Fruit fly (Drosophila melanogaster) whole organism, larva: ENCODE data around the gene CG14641.

Experiments used
- noc ChIP-seq: fragments of 200-800 bp; sonication (Bioruptor generic); optimal IDR thresholded peaks from 3 replicates; lab custom pipeline; 2019; ENCODE audit warnings: missing biosample characterization, mild to moderate bottlenecking, missing genetic modification characterization, moderate library complexity

The CG14641 gene

DNA sequence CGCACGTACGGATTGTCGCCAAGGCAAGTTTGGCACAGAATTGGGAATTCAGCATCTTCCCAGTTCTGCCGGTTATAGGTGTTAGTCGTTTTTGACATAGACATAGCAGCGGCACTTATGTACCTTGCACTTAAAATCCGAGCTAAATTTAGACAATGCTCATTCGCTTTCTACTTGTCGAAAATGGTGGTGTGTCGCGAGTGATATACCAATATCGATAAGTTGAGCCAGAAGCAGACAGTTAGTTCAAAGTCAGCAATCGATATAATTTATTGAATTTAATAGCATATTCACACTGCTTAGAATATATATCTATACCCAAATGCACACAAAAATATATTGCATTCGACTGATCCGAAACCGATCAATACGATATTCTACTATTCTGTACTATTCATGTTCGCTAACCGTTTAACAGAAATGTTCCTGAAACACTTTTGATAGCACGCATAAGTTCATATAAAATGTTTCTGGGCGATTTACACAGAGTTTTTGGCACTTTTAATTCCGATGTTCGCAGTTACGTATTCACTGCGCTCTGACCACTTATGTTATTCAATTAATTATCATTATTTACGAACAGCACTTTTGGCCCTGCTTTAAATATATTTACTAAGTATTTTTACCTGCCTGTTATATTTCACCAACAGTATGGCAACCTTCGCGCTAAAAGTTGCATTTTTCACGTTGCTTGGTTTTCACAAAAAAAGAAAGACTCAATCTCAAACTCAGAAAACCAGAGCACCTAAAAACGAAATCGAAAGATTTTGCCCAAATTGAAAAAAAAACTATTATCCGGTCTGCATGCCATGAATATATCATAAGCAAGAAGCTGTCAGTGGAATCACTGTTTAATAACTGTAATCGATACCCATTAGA is at the start of gene CG14641:
Gene CG14641 (minus strand): TSS at position 204 of the 879 bp plus-strand sequence.
- TF ChIP-seq noc (tag; lab: Kevin White, UChicago) = no peak

DNA sequence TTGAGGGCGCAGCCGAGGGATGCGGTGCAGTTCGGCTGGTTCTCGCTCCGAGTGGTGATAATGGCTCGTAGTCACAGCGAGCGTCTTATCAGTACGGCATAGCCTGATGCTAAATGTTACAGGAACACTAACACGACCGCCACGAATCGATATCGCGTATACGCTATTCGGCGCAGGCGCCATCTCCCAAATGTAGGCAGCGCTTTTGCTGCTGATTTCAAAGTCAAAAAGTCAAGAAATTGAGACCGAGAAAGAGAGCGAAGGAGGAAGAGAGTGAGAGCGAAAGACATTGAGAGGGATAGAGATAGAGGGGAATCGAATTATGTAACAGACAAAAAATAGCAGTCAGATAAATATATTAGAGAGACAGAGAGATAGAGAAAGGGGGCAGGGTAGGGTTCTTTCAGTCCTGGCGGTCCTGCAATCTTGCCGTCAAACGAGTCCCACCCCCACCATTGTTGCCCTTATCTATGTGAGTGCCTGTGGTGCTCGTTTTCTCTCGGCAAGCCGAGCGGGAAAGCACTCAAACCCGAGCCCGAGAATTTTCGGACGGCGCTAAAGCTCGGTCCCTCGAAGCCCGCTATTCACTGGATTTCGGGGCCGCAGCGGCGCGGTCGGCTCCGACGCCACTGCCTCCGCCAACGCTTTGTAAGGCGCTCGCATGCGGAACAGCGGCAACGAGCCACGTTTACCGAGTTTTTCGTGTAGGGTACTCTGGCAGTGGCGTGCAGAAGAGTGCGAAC is 49.1 kb upstream of the CG14641 start:
- no peak for TF ChIP-seq noc (tag; lab: Kevin White, UChicago)

DNA sequence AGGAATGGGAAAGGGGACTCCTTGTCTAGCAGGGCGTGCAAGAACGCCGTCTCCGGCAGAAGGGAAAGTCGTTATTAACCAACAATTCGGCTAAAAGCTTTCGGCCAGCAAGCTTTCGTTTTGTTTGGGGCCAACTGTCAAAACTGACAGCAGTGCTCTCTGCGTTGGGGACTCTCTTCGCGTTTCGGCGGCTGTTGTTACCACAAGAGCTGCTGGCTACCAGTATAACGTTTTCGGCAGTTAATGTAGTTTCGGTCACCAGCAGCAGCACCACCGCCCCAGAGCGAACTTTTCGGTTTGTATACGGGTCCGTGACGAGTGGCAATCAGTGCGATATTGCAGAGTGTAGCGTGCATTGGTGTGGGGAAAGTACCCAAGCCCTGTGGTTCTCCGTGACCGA is 47.9 kb upstream of the CG14641 start, which contains the start of gene cpx:
Gene cpx (plus strand): TSS at position 160 of the 400 bp plus-strand sequence.
- TF ChIP-seq noc (tag; lab: Kevin White, UChicago) = no peak

DNA sequence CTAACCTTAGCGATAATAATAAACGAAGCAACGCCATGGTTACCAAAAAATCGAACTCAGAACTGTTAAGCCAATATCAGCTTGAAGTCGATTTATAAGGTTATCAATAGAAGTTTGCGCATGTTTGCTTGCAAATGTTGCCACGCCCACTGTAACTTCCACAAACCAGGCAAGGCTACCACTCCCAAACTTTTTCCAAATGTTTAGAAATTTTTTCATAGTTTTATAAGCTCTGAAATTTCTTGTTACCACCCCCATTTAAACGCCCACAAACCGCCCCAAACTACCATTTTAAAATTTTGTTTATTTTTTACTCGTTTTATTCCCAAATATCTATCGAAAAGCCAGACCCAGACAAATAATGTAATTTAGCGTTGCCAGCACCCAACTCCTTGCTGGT is 45.7 kb upstream of the CG14641 start, which contains the start of gene flip:
Gene flip (minus strand): TSS at position 101 of the 400 bp plus-strand sequence.
- no peak for TF ChIP-seq noc (tag; lab: Kevin White, UChicago)

DNA sequence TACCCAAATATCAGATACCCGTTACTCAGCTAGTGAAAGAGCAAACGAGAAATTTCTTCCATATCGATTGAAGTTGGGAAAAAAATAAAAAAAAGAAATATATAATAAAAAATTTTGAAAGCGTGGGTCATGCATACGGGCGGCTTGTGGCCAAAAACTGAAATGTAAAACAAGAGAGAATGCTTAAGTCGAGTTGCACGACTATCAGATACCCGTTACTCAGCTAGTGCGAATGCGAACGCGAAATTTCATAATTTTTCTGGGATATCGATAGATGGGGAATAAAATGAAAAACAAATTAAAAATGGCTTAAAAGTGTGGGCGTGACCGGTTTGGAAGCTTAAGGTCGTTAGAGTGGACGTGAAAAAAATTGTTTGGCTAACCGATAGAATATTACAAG is 36.2 kb upstream of the CG14641 start:
- no peak for TF ChIP-seq noc (tag; lab: Kevin White, UChicago)

DNA sequence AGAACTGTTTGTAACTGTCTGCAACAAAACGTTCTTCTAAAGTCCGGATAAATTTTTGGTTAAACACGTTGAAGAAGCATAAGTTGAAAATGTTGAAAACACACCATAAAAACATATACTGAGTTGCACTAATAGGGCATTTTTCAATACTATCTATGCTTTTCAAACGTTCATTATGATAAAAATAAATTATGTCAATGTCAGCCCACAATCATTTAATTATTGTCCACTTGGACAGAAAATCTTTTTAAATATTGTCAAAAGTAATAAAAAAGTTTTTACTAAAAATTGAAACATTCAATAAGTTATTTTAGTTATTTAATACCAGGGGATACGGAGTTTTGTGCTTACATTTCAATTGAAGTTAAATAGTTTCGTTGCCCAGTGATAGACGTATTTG is 34.3 kb upstream of the CG14641 start, which contains the start of gene CG1092:
Gene CG1092 (plus strand): TSS at position 301 of the 400 bp plus-strand sequence.
- no peak for TF ChIP-seq noc (tag; lab: Kevin White, UChicago)

DNA sequence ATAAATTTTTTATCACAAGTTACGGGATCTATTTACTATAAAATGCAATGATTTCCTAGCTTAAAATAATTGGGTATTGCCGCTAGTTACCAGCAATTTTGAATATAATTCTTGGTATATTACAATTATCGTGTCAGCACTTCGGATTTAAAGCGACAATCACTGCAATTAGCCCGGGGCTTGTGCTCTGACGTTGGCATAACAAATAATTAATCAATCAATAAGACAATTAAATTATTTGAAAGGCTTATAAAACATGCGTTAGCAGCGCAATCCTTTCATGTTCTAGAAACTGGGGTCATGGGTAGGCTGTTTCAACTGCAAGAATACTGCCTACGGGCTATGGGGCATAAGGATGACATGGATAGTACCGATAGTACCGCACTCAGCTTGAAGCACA is 24.5 kb upstream of the CG14641 start, which contains the start of gene Or82a:
Gene Or82a (plus strand): TSS at position 301 of the 400 bp plus-strand sequence.
- TF ChIP-seq noc (tag; lab: Kevin White, UChicago) = no peak

DNA sequence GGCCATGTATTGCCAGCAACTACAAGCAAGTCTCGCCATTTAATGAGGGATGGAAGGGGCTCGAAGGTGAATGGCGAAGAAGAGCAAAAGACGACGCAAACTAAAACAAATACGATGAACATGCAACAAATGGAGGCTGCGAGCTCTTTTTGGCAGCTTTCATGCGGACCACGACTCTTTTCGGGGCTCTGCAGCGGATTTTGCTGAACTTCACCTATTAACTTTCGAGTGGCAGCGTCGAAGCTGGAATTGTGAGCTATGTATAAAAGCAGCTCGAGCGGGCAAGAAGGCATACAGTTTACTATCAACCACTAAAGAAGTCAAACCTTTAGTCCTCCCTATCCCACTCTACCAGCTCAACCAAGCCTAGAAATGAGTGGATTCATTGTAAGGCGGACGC is 22.3 kb upstream of the CG14641 start, which contains the start of gene TwdlV:
Gene TwdlV (plus strand): TSS at position 301 of the 400 bp plus-strand sequence.
- TF ChIP-seq noc (tag; lab: Kevin White, UChicago) = no peak

DNA sequence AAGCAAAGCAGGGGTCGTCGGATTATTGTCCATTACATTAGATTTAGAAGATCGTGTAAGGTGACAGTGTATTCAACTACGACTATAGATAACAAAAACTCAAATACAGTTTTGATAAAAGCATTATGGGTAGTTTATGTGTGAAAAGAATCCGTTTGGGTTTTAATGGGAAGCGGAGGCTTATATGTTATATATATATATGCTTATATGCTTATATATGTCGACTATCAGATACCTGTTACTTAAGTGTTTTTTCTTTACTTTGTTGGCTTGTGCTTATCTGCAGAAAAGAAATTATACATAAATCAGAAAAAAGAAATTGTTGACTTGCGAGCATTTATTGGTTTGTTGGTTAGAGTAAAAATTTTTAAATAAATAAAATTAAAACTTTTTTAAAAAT is 20.8 kb upstream of the CG14641 start, which contains the start of gene CG14644:
Gene CG14644 (minus strand): TSS at position 101 of the 400 bp plus-strand sequence.
- no peak for TF ChIP-seq noc (tag; lab: Kevin White, UChicago)

DNA sequence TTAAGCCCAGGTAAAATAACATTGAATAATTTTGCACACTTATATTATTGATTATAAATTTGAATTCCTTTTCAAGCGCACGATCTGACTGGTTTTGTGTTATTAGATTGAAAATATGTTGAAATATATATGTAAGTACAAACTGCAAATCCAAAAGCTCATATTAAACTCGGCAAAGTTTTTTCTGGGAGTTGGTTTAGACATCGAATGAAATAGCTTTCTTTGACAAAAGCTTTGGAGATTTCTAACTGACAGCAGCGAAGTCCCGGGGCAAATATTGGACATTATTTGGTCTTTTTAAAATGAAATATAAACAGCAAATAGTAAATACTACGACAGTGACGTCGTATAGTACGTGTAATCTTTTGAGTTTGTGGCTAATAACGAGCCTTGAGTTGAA is 19.1 kb upstream of the CG14641 start, which contains the start of gene TwdlG:
Gene TwdlG (minus strand): TSS at position 101 of the 400 bp plus-strand sequence.
- TF ChIP-seq noc (tag; lab: Kevin White, UChicago) = no peak

DNA sequence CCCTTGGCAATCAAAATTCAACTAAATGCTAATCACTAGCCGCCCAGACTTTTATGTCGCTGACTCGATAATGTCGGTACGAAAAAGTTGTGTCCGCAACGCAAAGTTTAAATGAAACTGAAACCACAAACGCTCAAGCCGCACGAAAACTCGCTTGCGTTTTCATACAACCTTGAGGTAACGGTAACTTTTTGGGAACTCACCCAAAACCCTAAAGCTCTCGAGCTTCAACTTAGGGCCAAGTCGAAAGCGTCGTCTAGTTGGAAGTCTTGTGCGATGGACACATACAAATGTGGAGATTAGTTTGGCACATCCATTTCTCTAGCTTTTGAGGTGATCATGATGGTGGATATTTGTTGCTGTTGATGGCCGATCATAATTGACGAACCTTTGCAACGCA is 17.8 kb upstream of the CG14641 start:
- TF ChIP-seq noc (tag; lab: Kevin White, UChicago) = no peak

DNA sequence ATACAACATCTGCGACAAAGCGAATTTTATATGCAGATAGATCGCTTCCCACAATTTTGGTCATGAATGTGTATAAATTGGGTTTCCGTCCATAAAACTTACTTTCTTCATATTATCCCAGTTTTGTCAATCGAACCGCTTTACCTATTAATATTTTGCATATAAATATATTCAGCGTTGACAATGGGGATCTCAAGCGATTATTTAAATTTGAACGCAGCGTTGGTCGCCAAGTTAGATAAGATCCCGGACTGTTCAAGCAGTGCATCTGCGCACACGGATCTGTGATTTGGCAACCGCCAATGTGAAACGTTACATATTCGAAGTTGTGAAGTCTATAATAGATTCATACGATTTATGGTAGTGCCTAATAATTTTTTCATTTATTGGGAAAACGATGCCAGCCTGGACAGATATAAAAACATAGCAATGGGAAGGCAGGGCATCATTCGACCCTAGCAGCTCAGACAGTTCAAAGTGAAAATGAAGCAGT is 14.5 kb upstream of the CG14641 start, which contains the start of gene TwdlF:
Gene TwdlF (plus strand): TSS at position 443 of the 493 bp plus-strand sequence.
- no peak for TF ChIP-seq noc (tag; lab: Kevin White, UChicago)

DNA sequence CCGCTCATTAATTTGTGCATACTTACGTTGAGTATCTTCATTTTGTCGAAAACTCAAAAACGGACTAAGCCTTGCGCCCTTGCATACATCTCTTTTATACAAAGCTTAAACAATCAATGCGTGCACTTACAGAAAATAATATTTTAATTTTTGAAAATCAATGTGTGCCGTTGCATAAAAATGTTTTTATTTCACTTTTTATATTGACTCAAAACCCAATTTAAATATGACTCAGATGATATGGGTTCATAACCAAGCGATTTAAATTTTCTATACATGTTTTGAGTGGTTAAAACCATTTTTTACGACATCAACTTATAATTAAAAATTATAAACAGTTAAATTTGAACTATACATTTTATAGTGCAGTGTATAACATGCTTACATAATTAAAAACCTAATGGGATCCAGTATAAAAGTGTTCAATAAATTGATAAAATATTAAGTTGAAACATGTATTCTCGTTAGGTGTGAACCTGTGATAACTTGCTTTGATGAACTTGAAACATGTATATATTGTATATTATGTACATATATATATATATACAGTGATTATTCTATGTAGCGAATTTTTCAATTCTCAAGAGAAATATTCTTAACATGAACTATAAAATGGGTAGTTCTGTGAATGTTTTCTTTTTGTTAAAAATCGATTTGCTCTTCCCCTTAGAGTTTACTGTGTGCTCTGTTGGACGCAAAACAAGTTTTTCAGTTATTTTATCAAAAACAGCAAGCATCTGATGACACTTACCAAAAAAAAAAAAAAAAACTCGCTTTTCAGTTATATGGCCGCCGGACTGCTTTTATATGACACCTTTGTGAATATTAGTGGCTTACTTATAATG is 11.2 kb upstream of the CG14641 start, which contains the start of gene CG34305:
Gene CG34305 (minus strand): TSS at position 51 of the 845 bp plus-strand sequence.
- TF ChIP-seq noc (tag; lab: Kevin White, UChicago) = no peak

DNA sequence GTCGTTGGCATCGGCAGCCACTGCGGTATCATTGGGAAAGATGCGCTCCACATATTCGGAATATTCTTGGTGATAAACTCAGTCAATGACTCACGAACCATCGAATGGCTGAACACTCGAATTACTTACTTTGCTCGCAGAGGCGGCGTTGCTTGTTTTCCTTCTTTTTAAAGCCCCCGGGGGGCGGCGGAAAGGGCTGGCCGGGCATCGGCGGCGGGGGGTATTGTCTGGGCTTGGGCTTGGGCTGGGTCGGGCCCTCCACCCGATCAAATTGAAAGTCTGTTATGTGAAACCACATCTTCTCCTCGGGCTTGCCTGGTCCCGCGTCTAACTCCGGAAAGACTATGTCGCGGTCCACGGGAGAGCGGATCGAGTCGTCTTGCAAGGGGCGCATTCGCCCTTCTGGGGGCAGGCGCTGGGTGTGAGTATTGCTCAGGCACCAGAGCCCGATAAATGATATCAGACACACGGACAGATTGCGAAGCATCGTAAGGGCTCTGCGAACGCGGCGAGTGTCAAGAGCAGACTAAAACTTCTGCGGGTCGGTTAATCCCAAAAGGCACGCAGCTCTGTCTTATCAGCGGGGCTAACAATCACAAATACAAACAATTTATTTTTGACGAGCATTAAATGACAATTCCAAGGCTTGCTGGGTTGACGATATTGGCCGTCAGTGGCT is 10.2 kb upstream of the CG14641 start, which contains the start of gene CG14642:
Gene CG14642 (minus strand): TSS at position 509 of the 679 bp plus-strand sequence.
- TF ChIP-seq noc (tag; lab: Kevin White, UChicago) = no peak
